Worm (Caenorhabditis elegans): Measurements from ENCODE around the gene brc-2.

DNA sequence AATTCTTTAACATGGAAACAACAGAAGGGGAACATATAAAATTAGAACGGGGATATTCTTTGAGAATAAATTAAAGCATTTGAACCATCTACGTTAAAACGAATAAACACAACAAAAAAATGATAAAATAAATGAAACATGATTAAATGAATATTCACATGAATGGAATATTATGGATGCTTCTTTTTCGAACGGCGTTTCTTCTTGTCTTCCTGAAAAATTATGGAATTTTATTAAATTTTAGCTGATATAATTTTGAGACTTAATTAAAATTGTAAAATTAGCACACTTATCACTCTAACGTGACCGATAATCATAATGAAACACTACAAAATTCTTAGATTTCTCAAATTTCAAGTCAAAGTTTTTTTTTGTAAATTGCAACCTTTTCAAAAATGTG is 2.3 kb downstream of the brc-2 start:
- TF ChIP-seq ama-1 (optimal IDR thresholded peaks at IDR 0.05) (no peak), fos-1 (tag; optimal IDR thresholded peaks at IDR 0.05) (no peak), lir-3 (tag; optimal IDR thresholded peaks at IDR 0.05; ENCODE audit: poor library complexity) (no peak), nhr-11 (tag; optimal IDR thresholded peaks at IDR 0.05) (no peak), ztf-11 (tag; optimal IDR thresholded peaks at IDR 0.05) (no peak), unc-62 (GFP tag; optimal IDR thresholded peaks at IDR 0.05) (no peak), skn-1 (tag; optimal IDR thresholded peaks at IDR 0.05) (no peak), snpc-4 (tag; optimal IDR thresholded peaks at IDR 0.05) (no peak), lsy-2 (tag; optimal IDR thresholded peaks at IDR 0.05) (no peak), nhr-237 (tag; optimal IDR thresholded peaks at IDR 0.05) (no peak)

Measured in whole organism, L1 larva.